Fruit fly (Drosophila melanogaster): Measurements from ENCODE around the gene Sap30.

dm6 chrX:16761531-16761930, 25.6 kb upstream of the Sap30 start:
- TF ChIP-seq fd96Ca (GFP tag; IDR thresholded peaks at IDR 0.05) (peak; percentile 81), CG14655 (GFP tag; optimal IDR thresholded peaks at IDR 0.05) (peak; percentile 54), CG9948 (tag; optimal IDR thresholded peaks at IDR 0.05) (peak; percentile 65), CG8159 (tag; optimal IDR thresholded peaks at IDR 0.05) (peak; percentile 56), CG8301 (tag; optimal IDR thresholded peaks at IDR 0.05) (peak; percentile 46), CG34367 (tag; optimal IDR thresholded peaks at IDR 0.05) (peak; percentile 30), D1 (tag; optimal IDR thresholded peaks at IDR 0.05) (no peak), CG17806 (tag; optimal IDR thresholded peaks at IDR 0.05) (peak; percentile 43), EcR (GFP tag; optimal IDR thresholded peaks at IDR 0.05) (no peak), rn (GFP tag; IDR thresholded peaks at IDR 0.05) (peak; percentile 67), Ets98B (GFP tag; IDR thresholded peaks at IDR 0.05) (peak; percentile 51), CG12605 (GFP tag; IDR thresholded peaks at IDR 0.05) (no peak)

Measured in whole organism, pupa.